Fruit fly (Drosophila melanogaster) whole organism, embryonic: ENCODE measurements around the gene Orc2.

Experiments
- CG12942 ChIP-seq: fragments of 200-800 bp; sonication (Bioruptor generic); optimal IDR thresholded peaks from 3 replicates; lab custom pipeline; 2016; ENCODE audit warnings: missing biosample characterization, missing genetic modification characterization
- CG31388 ChIP-seq: fragments of 200-800 bp; sonication (Bioruptor generic); optimal IDR thresholded peaks from 2 replicates; lab custom pipeline; 2016; ENCODE audit warnings: missing biosample characterization, missing genetic modification characterization
- CG4404 ChIP-seq: fragments of 200-800 bp; sonication (Bioruptor generic); IDR thresholded peaks from 2 replicates; pipeline ENCODE4 v1.3.6; 2022; ENCODE audit warnings: missing biosample characterization, missing genetic modification characterization
- CG8478 ChIP-seq: fragments of >200 bp; optimal IDR thresholded peaks from 2 replicates; lab custom pipeline; 2018
- kni ChIP-seq: fragments of 200-800 bp; sonication (Bioruptor generic); optimal IDR thresholded peaks from 3 replicates; lab custom pipeline; 2017; ENCODE audit warnings: mild to moderate bottlenecking, missing biosample characterization, missing genetic modification reagents, missing genetic modification characterization
- nau ChIP-seq: fragments of 200-800 bp; sonication (Bioruptor generic); optimal IDR thresholded peaks from 3 replicates; lab custom pipeline; 2017; ENCODE audit warnings: missing biosample characterization, mild to moderate bottlenecking, missing genetic modification characterization, missing genetic modification reagents
- unpg ChIP-seq: fragments of 200-800 bp; sonication (Bioruptor generic); optimal IDR thresholded peaks from 3 replicates; lab custom pipeline; 2018; ENCODE audit warnings: missing biosample characterization, mild to moderate bottlenecking, missing genetic modification characterization, moderate library complexity
- vvl ChIP-seq: fragments of 200-800 bp; sonication (Bioruptor generic); IDR thresholded peaks from 2 replicates; pipeline ENCODE4 v1.3.6; 2022; ENCODE audit warnings: missing biosample characterization, missing genetic modification characterization

DNA sequence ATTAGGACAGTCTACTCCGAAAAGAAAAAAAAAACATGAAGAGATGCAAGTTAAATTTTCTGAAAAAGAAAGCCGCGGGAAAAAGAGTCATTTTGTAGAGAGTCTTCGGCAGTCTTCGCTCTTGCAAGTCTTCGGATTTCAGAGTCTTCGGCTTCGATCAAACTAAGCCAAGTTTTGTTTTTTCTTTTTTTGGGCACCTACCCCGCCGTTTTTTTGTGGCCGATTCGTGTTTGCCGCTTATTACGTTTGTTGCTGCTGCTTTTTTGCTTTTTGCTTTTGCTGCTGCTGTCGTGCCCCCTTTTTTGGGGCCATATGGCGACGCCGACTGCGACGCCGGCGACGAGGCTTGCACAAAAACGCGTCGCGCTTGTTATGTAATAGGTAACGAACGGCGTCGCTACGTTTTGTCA is 27.4 kb downstream of the Orc2 start:
- TF ChIP-seq nau (GFP tag; lab: Kevin White, UChicago), result no peak
- no peak for TF ChIP-seq CG8478
- no peak for TF ChIP-seq CG12942
- TF ChIP-seq kni (GFP tag; lab: Kevin White, UChicago), result no peak
- TF ChIP-seq unpg (GFP tag; lab: Kevin White, UChicago), result no peak
- 0 out of 2 replicates have a peak, but pooled peaks have one; percentile 29 for TF ChIP-seq vvl (GFP tag; lab: Robert Waterston, UW)
- TF ChIP-seq CG31388 (GFP tag; lab: Kevin White, UChicago), result no peak
- TF ChIP-seq CG4404 (GFP tag; lab: Robert Waterston, UW), result no peak
